Fruit fly (Drosophila melanogaster) whole organism, embryonic: ENCODE measurements around the gene CG10413.

Source experiments
- BEAF-32 ChIP-seq: fragments of 200-800 bp; sonication (Bioruptor generic); optimal IDR thresholded peaks from 3 replicates; lab custom pipeline; 2017; ENCODE audit warnings: missing biosample characterization, missing genetic modification characterization, mild to moderate bottlenecking, moderate library complexity, missing genetic modification reagents
- CG10959 ChIP-seq: fragments of 200-800 bp; sonication (Bioruptor generic); IDR thresholded peaks from 2 replicates; pipeline ENCODE4 v1.3.6; 2022; ENCODE audit warnings: missing biosample characterization, missing genetic modification characterization
- CG11247 ChIP-seq: fragments of 200-800 bp; sonication (Bioruptor generic); IDR thresholded peaks from 2 replicates; pipeline ENCODE4 v1.3.6; 2022; ENCODE audit warnings: missing biosample characterization, missing genetic modification characterization
- CG12071 ChIP-seq: fragments of 200-800 bp; sonication (Bioruptor generic); optimal IDR thresholded peaks from 3 replicates; lab custom pipeline; 2018; ENCODE audit warnings: missing biosample characterization, mild to moderate bottlenecking, missing genetic modification characterization
- CG12219 ChIP-seq: fragments of 200-800 bp; sonication (Bioruptor generic); optimal IDR thresholded peaks from 3 replicates; lab custom pipeline; 2018; ENCODE audit warnings: missing biosample characterization, mild to moderate bottlenecking, missing genetic modification characterization
- CG12236 ChIP-seq: fragments of 200-800 bp; sonication (Bioruptor generic); optimal IDR thresholded peaks from 2 replicates; lab custom pipeline; 2016; ENCODE audit warnings: missing biosample characterization, missing genetic modification characterization
- CG13296 ChIP-seq: fragments of 200-800 bp; sonication (Bioruptor generic); optimal IDR thresholded peaks from 3 replicates; lab custom pipeline; 2018; ENCODE audit warnings: missing biosample characterization, mild to moderate bottlenecking, missing genetic modification characterization
- CG15073 ChIP-seq: fragments of 200-800 bp; sonication (Bioruptor generic); optimal IDR thresholded peaks from 2 replicates; lab custom pipeline; 2016; ENCODE audit warnings: missing biosample characterization, missing genetic modification characterization
- CG31388 ChIP-seq: fragments of 200-800 bp; sonication (Bioruptor generic); optimal IDR thresholded peaks from 2 replicates; lab custom pipeline; 2016; ENCODE audit warnings: missing biosample characterization, missing genetic modification characterization
- CG3281 ChIP-seq: fragments of 200-800 bp; sonication (Bioruptor generic); optimal IDR thresholded peaks from 3 replicates; lab custom pipeline; 2017; ENCODE audit warnings: missing biosample characterization, mild to moderate bottlenecking, missing genetic modification characterization
- CG3995 ChIP-seq: fragments of 200-800 bp; sonication (Bioruptor generic); optimal IDR thresholded peaks from 3 replicates; lab custom pipeline; 2016; ENCODE audit warnings: missing biosample characterization, missing genetic modification characterization
- CG4328 ChIP-seq: fragments of 200-800 bp; sonication (Bioruptor generic); optimal IDR thresholded peaks from 3 replicates; lab custom pipeline; 2017; ENCODE audit warnings: missing biosample characterization, missing genetic modification reagents, missing genetic modification characterization
- CG4730 ChIP-seq: fragments of 200-800 bp; sonication (Bioruptor generic); IDR thresholded peaks from 2 replicates; pipeline ENCODE4 v1.3.6; 2022; ENCODE audit warnings: missing biosample characterization, missing genetic modification characterization
- CG6175 ChIP-seq: fragments of 200-800 bp; sonication (Bioruptor generic); IDR thresholded peaks from 3 replicates; pipeline ENCODE4 v1.3.6; 2022; ENCODE audit warnings: missing biosample characterization, missing genetic modification characterization
- CG7556 ChIP-seq: fragments of 200-800 bp; sonication (Bioruptor generic); optimal IDR thresholded peaks from 2 replicates; lab custom pipeline; 2017; ENCODE audit warnings: missing biosample characterization, mild to moderate bottlenecking, missing genetic modification characterization
- CG9215 ChIP-seq: fragments of 200-800 bp; sonication (Bioruptor generic); IDR thresholded peaks from 2 replicates; pipeline ENCODE4 v1.3.6; 2022; ENCODE audit warnings: missing biosample characterization, missing genetic modification characterization
- CG9932 ChIP-seq: fragments of 200-800 bp; sonication (Bioruptor generic); IDR thresholded peaks from 2 replicates; pipeline ENCODE4 v1.3.6; 2022; ENCODE audit warnings: missing biosample characterization, missing genetic modification characterization
- Camta ChIP-seq: fragments of 200-800 bp; sonication (Bioruptor generic); optimal IDR thresholded peaks from 2 replicates; lab custom pipeline; 2016; ENCODE audit warnings: missing biosample characterization, missing genetic modification characterization
- Dfd ChIP-seq, 2 experiments: fragments of >200 bp; optimal IDR thresholded peaks; 2 replicates each; lab custom pipeline; 2017; ENCODE audit warnings: missing biosample characterization in 2 of 2, missing genetic modification characterization in 2 of 2
- Doc2 ChIP-seq: fragments of 200-800 bp; sonication (Bioruptor generic); IDR thresholded peaks from 2 replicates; pipeline ENCODE4 v1.3.6; 2022; ENCODE audit warnings: missing biosample characterization, missing genetic modification characterization
- Fer1 ChIP-seq: fragments of 200-800 bp; sonication (Bioruptor generic); optimal IDR thresholded peaks from 2 replicates; lab custom pipeline; 2017; ENCODE audit warnings: missing biosample characterization, mild to moderate bottlenecking, missing genetic modification characterization
- MBD-R2 ChIP-seq: fragments of 200-800 bp; sonication (Bioruptor generic); IDR thresholded peaks from 2 replicates; pipeline ENCODE4 v1.3.6; 2022; ENCODE audit warnings: missing biosample characterization, missing genetic modification characterization
- Nf-YA ChIP-seq: fragments of 200-800 bp; sonication (Bioruptor generic); IDR thresholded peaks from 2 replicates; pipeline ENCODE4 v1.3.6; 2022; ENCODE audit warnings: missing biosample characterization, missing genetic modification characterization
- TFAM ChIP-seq: fragments of 200-800 bp; sonication (Bioruptor generic); optimal IDR thresholded peaks from 2 replicates; lab custom pipeline; 2017; ENCODE audit warnings: missing biosample characterization, missing genetic modification characterization, inconsistent platforms
- Tbp ChIP-seq: fragments of >200 bp; optimal IDR thresholded peaks from 2 replicates; lab custom pipeline; 2018; ENCODE audit warnings: missing biosample characterization, missing genetic modification characterization
- ap ChIP-seq: fragments of 200-800 bp; sonication (Bioruptor generic); IDR thresholded peaks from 2 replicates; pipeline ENCODE4 v1.3.6; 2022; ENCODE audit warnings: missing biosample characterization, missing genetic modification characterization
- ato ChIP-seq: fragments of 200-800 bp; sonication (Bioruptor generic); IDR thresholded peaks from 2 replicates; pipeline ENCODE4 v1.3.6; 2022; ENCODE audit warnings: missing biosample characterization, missing genetic modification characterization; ENCODE audit not compliant: partially characterized antibody
- cas ChIP-seq: fragments of 200-800 bp; sonication (Bioruptor generic); IDR thresholded peaks from 2 replicates; pipeline ENCODE4 v1.3.6; 2022; ENCODE audit warnings: missing biosample characterization, missing genetic modification characterization
- caup ChIP-seq: fragments of 200-800 bp; sonication (Bioruptor generic); optimal IDR thresholded peaks from 3 replicates; lab custom pipeline; 2017; ENCODE audit warnings: missing biosample characterization, mild to moderate bottlenecking, missing genetic modification characterization, moderate library complexity; ENCODE audit not compliant: severe bottlenecking
- chn ChIP-seq: fragments of 200-800 bp; sonication (Bioruptor generic); optimal IDR thresholded peaks from 2 replicates; lab custom pipeline; 2016; ENCODE audit warnings: missing biosample characterization, missing genetic modification characterization
- corto ChIP-seq: fragments of 200-800 bp; sonication (Bioruptor generic); optimal IDR thresholded peaks from 2 replicates; lab custom pipeline; 2016; ENCODE audit warnings: missing biosample characterization, mild to moderate bottlenecking, missing genetic modification characterization, moderate library complexity
- crol ChIP-seq: fragments of 200-800 bp; sonication (Bioruptor generic); IDR thresholded peaks from 2 replicates; pipeline ENCODE4 v1.3.6; 2022; ENCODE audit warnings: missing biosample characterization, missing genetic modification characterization
- crp ChIP-seq, 2 experiments: fragments of 200-800 bp; sonication (Bioruptor generic); optimal IDR thresholded peaks; 2 replicates in 1 of 2; 3 replicates in 1 of 2; lab custom pipeline; 2017; ENCODE audit warnings: missing biosample characterization in 2 of 2, missing genetic modification characterization in 2 of 2, mild to moderate bottlenecking in 1 of 2, moderate library complexity in 1 of 2
- dmrt11E ChIP-seq: fragments of 200-800 bp; sonication (Bioruptor generic); optimal IDR thresholded peaks from 3 replicates; lab custom pipeline; 2018; ENCODE audit warnings: missing biosample characterization, mild to moderate bottlenecking, missing genetic modification characterization, moderate library complexity
- fd64A ChIP-seq: fragments of 200-800 bp; sonication (Bioruptor generic); optimal IDR thresholded peaks from 3 replicates; lab custom pipeline; 2018; ENCODE audit warnings: missing biosample characterization, mild to moderate bottlenecking, missing genetic modification characterization
- gem ChIP-seq: fragments of 200-800 bp; sonication (Bioruptor generic); optimal IDR thresholded peaks from 2 replicates; lab custom pipeline; 2019; ENCODE audit warnings: missing biosample characterization, mild to moderate bottlenecking, missing genetic modification characterization, moderate library complexity
- grau ChIP-seq: fragments of 200-800 bp; optimal IDR thresholded peaks from 3 replicates; lab custom pipeline; 2019; ENCODE audit warnings: missing biosample characterization, mild to moderate bottlenecking, missing genetic modification characterization, moderate library complexity
- gt ChIP-seq: fragments of 200-800 bp; sonication (Bioruptor generic); IDR thresholded peaks from 2 replicates; pipeline ENCODE4 v1.3.6; 2022; ENCODE audit warnings: missing biosample characterization, missing genetic modification characterization
- jing ChIP-seq: fragments of 200-800 bp; sonication (Bioruptor generic); optimal IDR thresholded peaks from 2 replicates; lab custom pipeline; 2018; ENCODE audit warnings: missing biosample characterization, mild to moderate bottlenecking, missing genetic modification characterization
- kay ChIP-seq: fragments of 200-800 bp; sonication (Bioruptor generic); optimal IDR thresholded peaks from 2 replicates; lab custom pipeline; 2016; ENCODE audit warnings: missing biosample characterization, missing genetic modification characterization
- lmd ChIP-seq: fragments of 200-800 bp; sonication (Bioruptor generic); IDR thresholded peaks from 2 replicates; pipeline ENCODE4 v1.3.6; 2022; ENCODE audit warnings: missing biosample characterization, missing genetic modification characterization
- mld ChIP-seq: fragments of 200-800 bp; sonication (Bioruptor generic); IDR thresholded peaks from 3 replicates; pipeline ENCODE4 v1.3.6; 2022; ENCODE audit warnings: missing biosample characterization, missing genetic modification characterization; ENCODE audit not compliant: partially characterized antibody
- prd ChIP-seq, 3 experiments: fragments of >200 bp in 2 of 3; fragments of 200-800 bp in 1 of 3; sonication (Bioruptor generic) in 1 of 3; optimal IDR thresholded peaks in 2 of 3; IDR thresholded peaks in 1 of 3; 2 replicates in 2 of 3; 3 replicates in 1 of 3; pipeline versions ENCODE4 v1.3.6 to Lab custom; 2017 to 2022; ENCODE audit warnings: missing biosample characterization in 1 of 3, missing genetic modification characterization in 1 of 3
- pzg ChIP-seq: fragments of 200-800 bp; sonication (Bioruptor generic); optimal IDR thresholded peaks from 3 replicates; lab custom pipeline; 2018; ENCODE audit warnings: missing biosample characterization, mild to moderate bottlenecking, missing genetic modification characterization, moderate library complexity
- sens ChIP-seq: fragments of 200-800 bp; sonication (Bioruptor generic); peaks from one replicate; lab custom pipeline; 2016; ENCODE audit warnings: missing biosample characterization, missing genetic modification characterization
- sima ChIP-seq: fragments of 200-800 bp; sonication (Bioruptor generic); optimal IDR thresholded peaks from 2 replicates; lab custom pipeline; 2016; ENCODE audit warnings: missing biosample characterization, missing genetic modification characterization
- sna ChIP-seq: fragments of 200-800 bp; sonication (Bioruptor generic); IDR thresholded peaks from 2 replicates; pipeline ENCODE4 v1.3.6; 2022; ENCODE audit warnings: missing biosample characterization, missing genetic modification characterization; ENCODE audit not compliant: partially characterized antibody
- stc ChIP-seq: fragments of 200-800 bp; sonication (Bioruptor generic); IDR thresholded peaks from 2 replicates; pipeline ENCODE4 v1.3.6; 2022; ENCODE audit warnings: missing biosample characterization, missing genetic modification characterization
- vfl ChIP-seq: fragments of 200-800 bp; sonication (Bioruptor generic); optimal IDR thresholded peaks from 2 replicates; lab custom pipeline; 2016; ENCODE audit warnings: missing biosample characterization, missing genetic modification characterization
- wek ChIP-seq: fragments of 200-800 bp; sonication (Bioruptor generic); optimal IDR thresholded peaks from 3 replicates; lab custom pipeline; 2018; ENCODE audit warnings: missing biosample characterization, mild to moderate bottlenecking, missing genetic modification characterization, moderate library complexity
- wor ChIP-seq: fragments of 200-800 bp; sonication (Bioruptor generic); IDR thresholded peaks from 2 replicates; pipeline ENCODE4 v1.3.6; 2022; ENCODE audit warnings: missing biosample characterization, missing genetic modification characterization

CG10413 gene

dm6 chr2L:18653328-18653675, 48.3 kb upstream of the CG10413 start (continued):
- peak; percentile 68 for TF ChIP-seq CG10959 (GFP tag; lab: Robert Waterston, UW)
- TF ChIP-seq CG9932: no peak
- TF ChIP-seq CG13296: no peak
- peak; percentile 69 for TF ChIP-seq chn
- TF ChIP-seq stc (GFP tag; lab: Robert Waterston, UW): peak; percentile 34; the same call in 1 of the 2 replicates
- TF ChIP-seq cas: no peak
- no peak; the same call in 1 of the 2 replicates for TF ChIP-seq CG9215
- TF ChIP-seq prd (optimal IDR thresholded peaks at IDR 0.05; lab: Kevin White, UChicago): no peak
- peak; percentile 94 for TF ChIP-seq prd (GFP tag; IDR thresholded peaks at IDR 0.05; lab: Robert Waterston, UW)
- TF ChIP-seq ato: no peak
- TF ChIP-seq grau (tag; lab: Kevin White, UChicago): peak; percentile 48
- peak; percentile 60 for TF ChIP-seq wor
- peak; percentile 18 for TF ChIP-seq Fer1 (GFP tag; lab: Kevin White, UChicago)
- TF ChIP-seq mld (GFP tag; lab: Robert Waterston, UW): no peak
- no peak for TF ChIP-seq CG4328 (GFP tag; lab: Kevin White, UChicago)
- TF ChIP-seq corto (GFP tag; lab: Kevin White, UChicago): peak; percentile 91
- peak in 1 of 2 experiments; percentile 3 for TF ChIP-seq crp (GFP tag; optimal IDR thresholded peaks at IDR 0.05; lab: Kevin White, UChicago)
- TF ChIP-seq CG3995 (GFP tag; lab: Kevin White, UChicago): no peak
- peak; percentile 24 for TF ChIP-seq caup (GFP tag; lab: Kevin White, UChicago)
- peak; percentile 41; the same call in 1 of the 2 replicates for TF ChIP-seq Nf-YA (GFP tag; lab: Robert Waterston, UW)
- TF ChIP-seq CG3281 (GFP tag; lab: Kevin White, UChicago): peak; percentile 43
- TF ChIP-seq sima (GFP tag; lab: Kevin White, UChicago): no peak
- no peak for TF ChIP-seq Dfd (GFP tag; optimal IDR thresholded peaks at IDR 0.05; lab: Kevin White, UChicago)
- TF ChIP-seq gem (tag; lab: Kevin White, UChicago): peak; percentile 66
- no peak for TF ChIP-seq Doc2
- peak; percentile 56 for TF ChIP-seq Camta (GFP tag; lab: Kevin White, UChicago)
- no peak for TF ChIP-seq CG15073
- TF ChIP-seq crol (GFP tag; lab: Robert Waterston, UW): 0 out of 2 replicates have a peak, but pooled peaks have one; percentile 12
- TF ChIP-seq dmrt11E (tag; lab: Kevin White, UChicago): peak; percentile 70
- TF ChIP-seq vfl (GFP tag; lab: Kevin White, UChicago): no peak
- peak; percentile 75 for TF ChIP-seq lmd (GFP tag; lab: Robert Waterston, UW)
- TF ChIP-seq jing (GFP tag; lab: Kevin White, UChicago): peak; percentile 72
- no peak for TF ChIP-seq BEAF-32 (GFP tag; lab: Kevin White, UChicago)
- TF ChIP-seq CG31388 (GFP tag; lab: Kevin White, UChicago): peak; percentile 47
- peak; percentile 42 for TF ChIP-seq TFAM (GFP tag; lab: Kevin White, UChicago)
- peak; percentile 98 for TF ChIP-seq sens
- peak; percentile 43 for TF ChIP-seq CG12219 (GFP tag; lab: Kevin White, UChicago)
- TF ChIP-seq CG11247: peak; percentile 48; the same call in 1 of the 2 replicates
- no peak for TF ChIP-seq Tbp (GFP tag; lab: Kevin White, UChicago)
- peak; percentile 58 for TF ChIP-seq fd64A (GFP tag; lab: Kevin White, UChicago)
- TF ChIP-seq CG6175: peak; percentile 45; the same call in 1 of the 3 replicates
- peak; percentile 70 for TF ChIP-seq CG4730 (GFP tag; lab: Robert Waterston, UW)
- peak; percentile 22; the same call in 1 of the 2 replicates for TF ChIP-seq ap (GFP tag; lab: Robert Waterston, UW)
- peak; percentile 59 for TF ChIP-seq kay (GFP tag; lab: Kevin White, UChicago)
- no peak for TF ChIP-seq sna (GFP tag; lab: Robert Waterston, UW)
- no peak for TF ChIP-seq wek (GFP tag; lab: Kevin White, UChicago)
- no peak for TF ChIP-seq MBD-R2
- peak; percentile 51 for TF ChIP-seq CG12071 (GFP tag; lab: Kevin White, UChicago)
- no peak; the same call in 1 of the 2 replicates for TF ChIP-seq gt (GFP tag; lab: Robert Waterston, UW)
- TF ChIP-seq CG12236 (GFP tag; lab: Kevin White, UChicago): no peak
- TF ChIP-seq CG7556 (GFP tag; lab: Kevin White, UChicago): peak; percentile 32
- TF ChIP-seq pzg (GFP tag; lab: Kevin White, UChicago): no peak
